Fruit fly (Drosophila melanogaster): ENCODE measurements around the gene wapl.
A peak's percentile ranks its signal among the peaks of the same experiment; 100 is the strongest.

Gene wapl

dm6 chrX:2112660-2113059 lies 46.1 kb downstream of the wapl start:
- TF ChIP-seq Pif1A (GFP tag; optimal IDR thresholded peaks at IDR 0.05), result no peak
- no peak for TF ChIP-seq CG8301 (tag; optimal IDR thresholded peaks at IDR 0.05)
- TF ChIP-seq D1 (tag; optimal IDR thresholded peaks at IDR 0.05), result no peak
- TF ChIP-seq Pif1B (GFP tag; optimal IDR thresholded peaks at IDR 0.05), result no peak
- no peak for TF ChIP-seq CG34367 (tag; optimal IDR thresholded peaks at IDR 0.05)
- TF ChIP-seq CG17806 (tag; optimal IDR thresholded peaks at IDR 0.05), result no peak
- TF ChIP-seq CG14655 (GFP tag; optimal IDR thresholded peaks at IDR 0.05), result no peak
- TF ChIP-seq Ets98B (GFP tag; IDR thresholded peaks at IDR 0.05), result no peak
- TF ChIP-seq CG15710 (tag; optimal IDR thresholded peaks at IDR 0.05), result no peak
- TF ChIP-seq CG9948 (tag; optimal IDR thresholded peaks at IDR 0.05), result no peak
- TF ChIP-seq CG13204 (GFP tag; optimal IDR thresholded peaks at IDR 0.05), result no peak
- TF ChIP-seq CG10348 (GFP tag; IDR thresholded peaks at IDR 0.05), result no peak
- no peak for TF ChIP-seq rn (GFP tag; IDR thresholded peaks at IDR 0.05)
- TF ChIP-seq fd96Ca (GFP tag; IDR thresholded peaks at IDR 0.05), result no peak
- TF ChIP-seq EcR (GFP tag; optimal IDR thresholded peaks at IDR 0.05), result no peak

dm6 chrX:2108639-2109038 lies 50.1 kb downstream of the wapl start:
- no peak for TF ChIP-seq CG9948 (tag; optimal IDR thresholded peaks at IDR 0.05)
- no peak for TF ChIP-seq D1 (tag; optimal IDR thresholded peaks at IDR 0.05)
- peak; percentile 74 for TF ChIP-seq CG32121 (GFP tag; IDR thresholded peaks at IDR 0.05)
- peak; percentile 26 for TF ChIP-seq CG15710 (tag; optimal IDR thresholded peaks at IDR 0.05)
- no peak for TF ChIP-seq CG14655 (GFP tag; optimal IDR thresholded peaks at IDR 0.05)
- TF ChIP-seq Pif1A (GFP tag; optimal IDR thresholded peaks at IDR 0.05), result no peak
- no peak for TF ChIP-seq gl (tag; optimal IDR thresholded peaks at IDR 0.05)
- TF ChIP-seq Pif1B (GFP tag; optimal IDR thresholded peaks at IDR 0.05), result no peak
- TF ChIP-seq CG13204 (GFP tag; optimal IDR thresholded peaks at IDR 0.05), result no peak
- TF ChIP-seq CG12605 (GFP tag; IDR thresholded peaks at IDR 0.05), result peak; percentile 46; the same call in 1 of the 2 replicates
- TF ChIP-seq CG8159 (tag; optimal IDR thresholded peaks at IDR 0.05), result no peak
- TF ChIP-seq fd96Ca (GFP tag; IDR thresholded peaks at IDR 0.05), result peak; percentile 75
- peak; percentile 45; the same call in 1 of the 2 replicates for TF ChIP-seq rn (GFP tag; IDR thresholded peaks at IDR 0.05)
- TF ChIP-seq CG10348 (GFP tag; IDR thresholded peaks at IDR 0.05), result 0 out of 2 replicates have a peak, but pooled peaks have one; percentile 23
- peak; percentile 77 for TF ChIP-seq Ets98B (GFP tag; IDR thresholded peaks at IDR 0.05)
- TF ChIP-seq CG4496 (GFP tag; IDR thresholded peaks at IDR 0.05), result peak; percentile 81
- no peak for TF ChIP-seq CG34367 (tag; optimal IDR thresholded peaks at IDR 0.05)
- peak; percentile 4 for TF ChIP-seq CG17806 (tag; optimal IDR thresholded peaks at IDR 0.05)
- no peak for TF ChIP-seq EcR (GFP tag; optimal IDR thresholded peaks at IDR 0.05)
- no peak for TF ChIP-seq CG8301 (tag; optimal IDR thresholded peaks at IDR 0.05)
- TF ChIP-seq Snoo (tag; optimal IDR thresholded peaks at IDR 0.05), result no peak

- no peak for TF ChIP-seq EcR (GFP tag; optimal IDR thresholded peaks at IDR 0.05)
- no peak for TF ChIP-seq CG14655 (GFP tag; optimal IDR thresholded peaks at IDR 0.05)
- no peak for TF ChIP-seq Pif1B (GFP tag; optimal IDR thresholded peaks at IDR 0.05)
- TF ChIP-seq CG4496 (GFP tag; IDR thresholded peaks at IDR 0.05), result peak; percentile 79
- TF ChIP-seq Ets98B (GFP tag; IDR thresholded peaks at IDR 0.05), result peak; percentile 92
- peak; percentile 95 for TF ChIP-seq fd96Ca (GFP tag; IDR thresholded peaks at IDR 0.05)
- TF ChIP-seq CG34367 (tag; optimal IDR thresholded peaks at IDR 0.05), result no peak
- TF ChIP-seq CG8301 (tag; optimal IDR thresholded peaks at IDR 0.05), result peak; percentile 61
- TF ChIP-seq Pif1A (GFP tag; optimal IDR thresholded peaks at IDR 0.05), result peak; percentile 44
- peak; percentile 9 for TF ChIP-seq CG9948 (tag; optimal IDR thresholded peaks at IDR 0.05)
- no peak for TF ChIP-seq D1 (tag; optimal IDR thresholded peaks at IDR 0.05)
- TF ChIP-seq CG15710 (tag; optimal IDR thresholded peaks at IDR 0.05), result peak; percentile 19
- TF ChIP-seq CG13204 (GFP tag; optimal IDR thresholded peaks at IDR 0.05), result no peak
- peak; percentile 67 for TF ChIP-seq CG12605 (GFP tag; IDR thresholded peaks at IDR 0.05)
- TF ChIP-seq CG10348 (GFP tag; IDR thresholded peaks at IDR 0.05), result peak; percentile 72
- peak; percentile 92 for TF ChIP-seq CG32121 (GFP tag; IDR thresholded peaks at IDR 0.05)
- no peak for TF ChIP-seq CG8159 (tag; optimal IDR thresholded peaks at IDR 0.05)
- TF ChIP-seq CG17806 (tag; optimal IDR thresholded peaks at IDR 0.05), result no peak
- TF ChIP-seq Snoo (tag; optimal IDR thresholded peaks at IDR 0.05), result no peak
- TF ChIP-seq gl (tag; optimal IDR thresholded peaks at IDR 0.05), result no peak
- peak; percentile 33; the same call in 1 of the 2 replicates for TF ChIP-seq rn (GFP tag; IDR thresholded peaks at IDR 0.05)
These were observed 50.9 kb downstream of the wapl start for dm6 chrX:2107782-2108409.

- TF ChIP-seq CG12605 (GFP tag; IDR thresholded peaks at IDR 0.05) (no peak), gl (tag; optimal IDR thresholded peaks at IDR 0.05) (no peak), Pif1B (GFP tag; optimal IDR thresholded peaks at IDR 0.05) (no peak), CG13204 (GFP tag; optimal IDR thresholded peaks at IDR 0.05) (no peak), CG4496 (GFP tag; IDR thresholded peaks at IDR 0.05) (no peak), Snoo (tag; optimal IDR thresholded peaks at IDR 0.05) (no peak), D1 (tag; optimal IDR thresholded peaks at IDR 0.05) (no peak), CG34367 (tag; optimal IDR thresholded peaks at IDR 0.05) (no peak), CG17806 (tag; optimal IDR thresholded peaks at IDR 0.05) (no peak), CG15710 (tag; optimal IDR thresholded peaks at IDR 0.05) (no peak), CG8301 (tag; optimal IDR thresholded peaks at IDR 0.05) (no peak), EcR (GFP tag; optimal IDR thresholded peaks at IDR 0.05) (no peak), rn (GFP tag; IDR thresholded peaks at IDR 0.05) (no peak), CG10348 (GFP tag; IDR thresholded peaks at IDR 0.05) (no peak), CG14655 (GFP tag; optimal IDR thresholded peaks at IDR 0.05) (no peak)
These were observed 52.4 kb downstream of the wapl start for dm6 chrX:2106367-2106766.

- TF ChIP-seq CG13204 (GFP tag; optimal IDR thresholded peaks at IDR 0.05), result no peak
- no peak for TF ChIP-seq CG32121 (GFP tag; IDR thresholded peaks at IDR 0.05)
- TF ChIP-seq CG4496 (GFP tag; IDR thresholded peaks at IDR 0.05), result no peak
- no peak for TF ChIP-seq CG9948 (tag; optimal IDR thresholded peaks at IDR 0.05)
- no peak for TF ChIP-seq CG8159 (tag; optimal IDR thresholded peaks at IDR 0.05)
- TF ChIP-seq CG17806 (tag; optimal IDR thresholded peaks at IDR 0.05), result no peak
- no peak for TF ChIP-seq Snoo (tag; optimal IDR thresholded peaks at IDR 0.05)
- no peak for TF ChIP-seq CG8301 (tag; optimal IDR thresholded peaks at IDR 0.05)
- TF ChIP-seq Pif1B (GFP tag; optimal IDR thresholded peaks at IDR 0.05), result no peak
- no peak for TF ChIP-seq EcR (GFP tag; optimal IDR thresholded peaks at IDR 0.05)
- TF ChIP-seq rn (GFP tag; IDR thresholded peaks at IDR 0.05), result no peak
- TF ChIP-seq CG14655 (GFP tag; optimal IDR thresholded peaks at IDR 0.05), result no peak
- no peak for TF ChIP-seq D1 (tag; optimal IDR thresholded peaks at IDR 0.05)
- TF ChIP-seq CG34367 (tag; optimal IDR thresholded peaks at IDR 0.05), result no peak
- no peak for TF ChIP-seq Pif1A (GFP tag; optimal IDR thresholded peaks at IDR 0.05)
- TF ChIP-seq fd96Ca (GFP tag; IDR thresholded peaks at IDR 0.05), result no peak
- TF ChIP-seq Ets98B (GFP tag; IDR thresholded peaks at IDR 0.05), result no peak
- TF ChIP-seq CG10348 (GFP tag; IDR thresholded peaks at IDR 0.05), result no peak
These were observed 54.4 kb downstream of the wapl start for dm6 chrX:2104365-2104764.

Data from whole organism, pupa.